Fruit fly (Drosophila melanogaster): ENCODE measurements around the gene NTPase.

DNA sequence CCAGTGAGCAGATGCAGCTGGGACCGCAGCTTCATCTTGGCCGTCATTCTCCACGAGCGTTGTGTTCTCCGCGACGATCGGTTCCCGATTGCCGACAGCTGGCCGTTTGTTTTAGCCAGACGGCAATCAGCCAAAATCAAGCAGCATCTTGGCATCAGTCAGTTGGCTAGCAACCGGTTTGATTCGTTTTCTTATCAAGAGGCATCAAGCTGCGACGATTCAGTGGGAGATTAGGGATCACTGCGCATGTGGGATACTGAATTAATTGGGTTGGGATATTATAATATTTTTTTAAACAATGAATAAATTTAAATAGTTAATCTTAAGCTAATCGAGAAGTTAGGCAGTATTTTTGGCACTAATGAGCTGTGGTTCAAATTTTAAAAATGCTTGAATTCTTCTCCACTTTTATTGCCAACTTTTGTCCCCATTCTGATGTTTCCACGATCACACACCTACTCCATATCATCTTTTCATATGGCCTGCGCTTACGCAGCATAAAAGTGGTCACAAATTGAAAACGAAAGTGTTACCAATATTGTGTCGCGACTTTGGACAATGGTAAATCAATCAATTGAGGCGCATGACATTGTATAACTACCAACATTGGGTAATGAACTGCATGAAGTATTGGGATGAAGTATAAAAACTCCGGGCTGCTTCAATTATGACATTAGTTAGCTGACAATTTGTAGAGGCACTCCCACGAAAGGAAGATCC, 47.7 kb downstream of the NTPase start, which contains the start of the genes CG3119 and Cpr23B:
- TF ChIP-seq CG8478 (optimal IDR thresholded peaks at IDR 0.05): no peak
- TF ChIP-seq CTCF (optimal IDR thresholded peaks at IDR 0.05): no peak

Data from S2 (cell line).